Worm (Caenorhabditis elegans): ENCODE data around the gene Y61A9LA.7.

DNA sequence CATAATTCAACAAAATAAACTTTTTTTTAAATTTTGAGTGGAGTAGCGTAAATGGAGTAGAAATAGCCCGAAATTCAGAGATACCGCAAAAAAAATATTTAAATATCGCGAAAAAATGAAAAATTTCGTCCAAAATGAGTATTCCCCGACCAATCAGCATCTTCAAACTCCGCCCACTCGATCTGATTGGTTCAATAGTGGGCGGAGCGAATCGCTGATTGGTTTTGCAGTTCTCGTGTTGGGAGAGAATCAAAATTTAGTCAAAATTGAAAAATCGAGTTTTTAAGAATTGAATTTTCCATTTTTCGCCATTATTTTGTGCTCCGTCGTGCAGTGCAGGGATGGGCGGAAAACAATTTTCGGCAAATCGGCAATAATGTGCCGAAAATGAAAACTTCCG, 15.9 kb upstream of the Y61A9LA.7 start:
- no peak for TF ChIP-seq skn-1 (tag; optimal IDR thresholded peaks at IDR 0.05)
- TF ChIP-seq egl-27 (tag; optimal IDR thresholded peaks at IDR 0.05): no peak
- no peak for TF ChIP-seq nhr-12 (tag; optimal IDR thresholded peaks at IDR 0.05)
- no peak for TF ChIP-seq ztf-11 (tag; optimal IDR thresholded peaks at IDR 0.05)
- TF ChIP-seq lin-11 (tag; optimal IDR thresholded peaks at IDR 0.05): no peak
